Fruit fly (Drosophila melanogaster) whole organism, larva: ENCODE results near the gene CG11095.
A peak's percentile ranks its signal among the peaks of the same experiment; 100 is the strongest.

ENCODE experiments used
- noc ChIP-seq: fragments of 200-800 bp; sonication (Bioruptor generic); optimal IDR thresholded peaks from 3 replicates; lab custom pipeline; 2019; ENCODE audit warnings: missing biosample characterization, mild to moderate bottlenecking, missing genetic modification characterization, moderate library complexity

The CG11095 gene

DNA sequence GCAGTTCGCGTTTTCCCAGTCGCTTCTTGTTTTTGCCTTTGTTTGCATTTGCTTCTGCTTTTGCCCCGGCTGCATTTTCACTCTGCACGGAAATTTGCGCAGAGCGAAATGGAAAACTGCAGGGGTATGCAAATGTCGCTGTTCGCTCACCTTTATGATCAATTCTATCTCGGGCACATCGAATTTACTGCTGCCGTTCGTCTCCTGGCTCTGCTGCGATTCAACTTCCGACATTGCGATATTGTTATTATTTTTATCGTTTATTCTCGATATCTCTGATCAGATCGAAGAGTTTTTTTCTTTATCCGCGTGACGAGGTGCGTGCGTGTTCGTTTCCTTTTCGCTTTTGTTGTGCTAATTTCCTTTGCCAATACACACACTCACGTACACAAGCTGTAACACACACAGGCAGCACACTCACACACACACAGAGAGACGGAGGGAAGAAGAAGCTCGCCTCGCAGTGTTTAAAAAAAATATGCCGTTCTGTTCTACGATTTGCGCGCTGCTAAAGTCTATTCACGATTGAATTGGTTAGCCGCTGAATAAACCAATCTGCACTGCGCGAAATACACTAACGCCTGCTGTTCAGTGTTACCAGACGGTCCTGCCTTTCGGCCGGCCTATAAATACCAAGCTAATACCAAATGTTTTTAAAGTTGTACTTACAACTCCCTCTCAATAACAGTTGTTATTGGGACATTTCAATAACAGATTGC lies 10.4 kb downstream of the CG11095 start, which contains the start of gene Clic:
Gene Clic, minus strand, starts transcription at position 533 of the 719 bp plus-strand sequence.
- no peak for TF ChIP-seq noc (tag; lab: Kevin White, UChicago)

dm6 chrX:13822753-13823152 lies 11.3 kb downstream of the CG11095 start, which contains the start of gene Nup93-1:
Gene Nup93-1, plus strand, starts transcription at chrX:13822826.
- TF ChIP-seq noc (tag; lab: Kevin White, UChicago): no peak

DNA sequence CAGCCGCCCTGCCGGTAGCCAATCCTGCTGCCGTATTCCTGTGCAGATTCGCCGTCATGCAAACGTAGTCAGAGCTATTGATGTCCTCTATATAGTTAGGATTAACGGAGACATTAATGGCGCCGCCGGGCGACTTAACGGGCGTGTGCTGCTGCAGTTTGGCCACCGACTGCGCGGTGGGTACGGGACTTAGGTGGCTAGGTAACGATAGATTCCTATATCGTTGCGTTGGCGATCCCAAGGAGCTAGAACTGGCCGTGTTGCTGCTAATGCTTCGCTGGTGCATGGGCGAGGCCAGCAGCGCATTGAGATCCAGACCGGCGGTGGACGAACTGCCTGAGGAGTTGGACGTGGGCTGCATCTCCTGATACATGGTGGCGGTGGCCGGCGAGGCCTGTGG lies 17.4 kb downstream of the CG11095 start:
- no peak for TF ChIP-seq noc (tag; lab: Kevin White, UChicago)

DNA sequence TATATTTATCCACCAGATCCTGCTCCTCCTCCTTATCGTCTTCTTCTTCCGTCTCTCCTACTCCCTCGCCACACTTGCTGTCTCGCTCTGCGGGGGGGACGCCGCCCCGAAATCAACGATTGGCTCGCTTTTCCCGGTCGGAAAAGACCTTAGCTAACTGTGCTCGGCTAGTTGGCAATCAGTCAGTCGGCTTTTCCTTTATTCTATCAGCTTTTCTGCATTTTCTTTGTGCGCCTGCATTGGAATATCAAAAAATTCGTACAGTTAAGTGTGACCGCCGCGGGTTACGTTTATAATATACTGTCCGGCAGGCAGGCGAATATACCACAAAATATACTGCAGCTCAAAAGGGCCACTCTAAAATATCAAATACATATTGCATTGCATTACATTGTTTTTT lies 18.5 kb downstream of the CG11095 start, which contains the start of gene jub:
Gene jub, minus strand, starts transcription at position 289 of the 400 bp plus-strand sequence.
- no peak for TF ChIP-seq noc (tag; lab: Kevin White, UChicago)

DNA sequence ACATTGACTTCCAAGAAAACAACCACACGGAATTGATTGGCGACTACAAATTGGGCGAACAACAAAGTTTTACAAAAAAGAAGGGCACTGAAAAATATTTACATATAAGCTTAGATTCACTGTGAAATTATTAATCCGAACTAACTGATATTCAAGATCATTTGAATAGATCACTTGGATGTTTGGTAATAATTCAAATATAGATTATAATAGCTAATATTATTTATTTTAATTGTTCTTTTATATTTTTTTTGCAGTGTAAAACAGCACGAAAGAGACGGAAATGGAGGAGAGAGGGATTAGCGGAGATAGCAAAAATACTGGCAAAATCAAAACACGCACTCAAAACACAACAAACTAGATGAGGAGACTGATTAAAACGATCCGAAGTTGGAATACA lies 26.8 kb downstream of the CG11095 start:
- peak; percentile 66 for TF ChIP-seq noc (tag; lab: Kevin White, UChicago)

- peak; percentile 95 for TF ChIP-seq noc (tag; lab: Kevin White, UChicago)
These were observed 27.4 kb downstream of the CG11095 start for dm6 chrX:13838892-13839291.

DNA sequence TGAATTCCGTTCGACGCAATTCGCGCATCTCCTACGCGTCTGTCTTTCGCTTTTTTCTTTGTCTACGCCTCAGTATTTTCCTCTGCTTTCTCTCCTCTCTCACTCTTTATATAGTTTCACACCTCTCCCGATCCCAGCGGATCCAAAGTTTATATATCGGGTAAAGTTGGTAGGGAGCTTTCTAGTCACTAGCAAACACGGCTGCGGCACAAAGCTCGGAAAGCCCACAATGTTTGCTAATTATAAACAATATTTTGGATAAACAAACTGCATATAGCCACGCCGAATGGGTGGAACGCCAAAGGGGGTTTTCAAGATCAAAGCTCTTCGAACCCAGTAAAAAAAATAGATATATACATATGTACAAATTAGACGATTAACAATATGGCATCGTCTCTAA lies 28.6 kb downstream of the CG11095 start:
- peak; percentile 25 for TF ChIP-seq noc (tag; lab: Kevin White, UChicago)

DNA sequence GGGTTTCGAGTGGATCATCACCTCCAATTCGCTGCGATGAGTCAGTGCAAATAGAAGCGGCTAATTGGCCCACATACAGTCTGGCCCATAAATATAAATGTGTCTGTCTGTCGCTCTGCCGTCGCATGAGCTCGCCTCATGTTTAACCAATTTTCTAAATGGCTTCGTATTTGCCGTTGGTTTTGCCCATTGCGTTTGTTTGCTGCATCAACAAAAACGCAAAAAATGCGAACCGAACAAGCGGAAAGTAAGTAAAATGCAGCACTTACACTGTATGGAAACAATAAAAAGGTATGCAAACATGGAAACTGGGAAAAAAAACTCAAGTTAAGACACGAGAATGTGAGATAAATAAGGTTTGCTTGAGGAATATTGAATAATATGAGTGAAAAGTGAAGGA lies 32.0 kb downstream of the CG11095 start:
- TF ChIP-seq noc (tag; lab: Kevin White, UChicago): no peak

- TF ChIP-seq noc (tag; lab: Kevin White, UChicago): no peak
These were observed 32.9 kb downstream of the CG11095 start for dm6 chrX:13844317-13844886.

- TF ChIP-seq noc (tag; lab: Kevin White, UChicago): no peak
These were observed 34.2 kb downstream of the CG11095 start, which contains the start of gene AMPdeam for dm6 chrX:13845728-13846127. Gene AMPdeam, minus strand, starts transcription at chrX:13845866.
